Fruit fly (Drosophila melanogaster) whole organism, prepupa: ENCODE measurements around the gene CG13297.

Experiments used
- CG10669 ChIP-seq: fragments of 200-800 bp; sonication (Bioruptor generic); optimal IDR thresholded peaks from 3 replicates; lab custom pipeline; 2018; ENCODE audit warnings: missing biosample characterization, mild to moderate bottlenecking, missing genetic modification characterization, moderate library complexity
- CG11294 ChIP-seq: fragments of 200-800 bp; sonication (Bioruptor generic); IDR thresholded peaks from 2 replicates; pipeline ENCODE4 v1.3.6; 2022; ENCODE audit warnings: missing biosample characterization, missing genetic modification characterization
- CG11902 ChIP-seq: fragments of 200-800 bp; sonication (Bioruptor generic); optimal IDR thresholded peaks from 3 replicates; lab custom pipeline; 2016; ENCODE audit warnings: missing biosample characterization, missing genetic modification characterization
- CG1621 ChIP-seq: fragments of 200-800 bp; sonication (Bioruptor generic); optimal IDR thresholded peaks from 3 replicates; lab custom pipeline; 2018; ENCODE audit warnings: missing biosample characterization, mild to moderate bottlenecking, missing genetic modification characterization
- CG16779 ChIP-seq: fragments of 200-800 bp; sonication (Bioruptor generic); optimal IDR thresholded peaks from 3 replicates; lab custom pipeline; 2017; ENCODE audit warnings: missing biosample characterization, mild to moderate bottlenecking, missing genetic modification characterization
- CG3032 ChIP-seq: fragments of 200-800 bp; optimal IDR thresholded peaks from 2 replicates; lab custom pipeline; 2019; ENCODE audit warnings: missing biosample characterization, mild to moderate bottlenecking, missing genetic modification characterization, moderate library complexity
- CG31627 ChIP-seq: fragments of 200-800 bp; sonication (Bioruptor generic); optimal IDR thresholded peaks from 3 replicates; lab custom pipeline; 2016; ENCODE audit warnings: missing biosample characterization, missing genetic modification characterization
- CG32006 ChIP-seq: fragments of 200-800 bp; sonication (Bioruptor generic); optimal IDR thresholded peaks from 3 replicates; lab custom pipeline; 2017; ENCODE audit warnings: missing biosample characterization, mild to moderate bottlenecking, missing genetic modification characterization
- CG4318 ChIP-seq: fragments of 200-800 bp; sonication (Bioruptor generic); optimal IDR thresholded peaks from 3 replicates; lab custom pipeline; 2017; ENCODE audit warnings: missing biosample characterization, mild to moderate bottlenecking, missing genetic modification characterization
- CG6276 ChIP-seq: fragments of 200-800 bp; sonication (Bioruptor generic); optimal IDR thresholded peaks from 2 replicates; lab custom pipeline; 2017; ENCODE audit warnings: missing biosample characterization, mild to moderate bottlenecking, missing genetic modification characterization
- CG6808 ChIP-seq: fragments of 200-800 bp; sonication (Bioruptor generic); optimal IDR thresholded peaks from 3 replicates; lab custom pipeline; 2017; ENCODE audit warnings: missing biosample characterization, missing genetic modification characterization, mild to moderate bottlenecking, moderate library complexity, missing genetic modification reagents
- CG6854 ChIP-seq: fragments of 200-800 bp; sonication (Bioruptor generic); optimal IDR thresholded peaks from 2 replicates; lab custom pipeline; 2017; ENCODE audit warnings: missing biosample characterization, mild to moderate bottlenecking, missing genetic modification characterization
- CG8632 ChIP-seq: fragments of 200-800 bp; sonication (Bioruptor generic); optimal IDR thresholded peaks from 3 replicates; lab custom pipeline; 2016; ENCODE audit warnings: missing biosample characterization, missing genetic modification characterization
- CG9139 ChIP-seq: fragments of 200-800 bp; sonication (Bioruptor generic); optimal IDR thresholded peaks from 3 replicates; lab custom pipeline; 2017; ENCODE audit warnings: missing biosample characterization, mild to moderate bottlenecking, missing genetic modification characterization
- Eip75B ChIP-seq: fragments of 200-800 bp; sonication (Bioruptor generic); optimal IDR thresholded peaks from 3 replicates; lab custom pipeline; 2016; ENCODE audit warnings: missing biosample characterization, missing genetic modification characterization
- Eip78C ChIP-seq: fragments of 200-800 bp; sonication (Bioruptor generic); peaks from one replicate; lab custom pipeline; 2016; ENCODE audit warnings: missing biosample characterization, missing genetic modification characterization
- Eip93F ChIP-seq: fragments of 200-800 bp; sonication (Bioruptor generic); optimal IDR thresholded peaks from 2 replicates; lab custom pipeline; 2016; ENCODE audit warnings: missing biosample characterization, mild to moderate bottlenecking, missing genetic modification characterization
- Ets21C ChIP-seq: fragments of 200-800 bp; sonication (Bioruptor generic); optimal IDR thresholded peaks from 3 replicates; lab custom pipeline; 2016; ENCODE audit warnings: missing biosample characterization, missing genetic modification characterization
- Ets96B ChIP-seq: fragments of 200-800 bp; optimal IDR thresholded peaks from 2 replicates; lab custom pipeline; 2019; ENCODE audit warnings: missing biosample characterization, mild to moderate bottlenecking, missing genetic modification characterization, moderate library complexity
- Hr38 ChIP-seq: sonication (Bioruptor generic); optimal IDR thresholded peaks from 2 replicates; lab custom pipeline; 2016; ENCODE audit warnings: missing biosample characterization, missing genetic modification characterization
- Hr39 ChIP-seq: fragments of 200-800 bp; sonication (Bioruptor generic); optimal IDR thresholded peaks from 2 replicates; lab custom pipeline; 2016; ENCODE audit warnings: missing biosample characterization, missing genetic modification characterization
- Lpt ChIP-seq: fragments of 200-800 bp; sonication (Bioruptor generic); optimal IDR thresholded peaks from 3 replicates; lab custom pipeline; 2016; ENCODE audit warnings: missing biosample characterization, missing genetic modification characterization
- Sox14 ChIP-seq: fragments of 200-800 bp; sonication (Bioruptor generic); optimal IDR thresholded peaks from 3 replicates; lab custom pipeline; 2016; ENCODE audit warnings: missing biosample characterization, missing genetic modification characterization
- Sox15 ChIP-seq: fragments of 200-800 bp; sonication (Bioruptor generic); optimal IDR thresholded peaks from 3 replicates; lab custom pipeline; 2016; ENCODE audit warnings: missing biosample characterization, missing genetic modification characterization
- acj6 ChIP-seq: fragments of 200-800 bp; sonication (Bioruptor generic); optimal IDR thresholded peaks from 3 replicates; lab custom pipeline; 2016; ENCODE audit warnings: missing biosample characterization, missing genetic modification characterization
- dac ChIP-seq: fragments of 200-800 bp; sonication (Bioruptor generic); optimal IDR thresholded peaks from 2 replicates; lab custom pipeline; 2017; ENCODE audit warnings: missing biosample characterization, mild to moderate bottlenecking, missing genetic modification characterization
- dsx ChIP-seq: fragments of 200-800 bp; optimal IDR thresholded peaks from 3 replicates; lab custom pipeline; 2019; ENCODE audit warnings: missing biosample characterization, mild to moderate bottlenecking, missing genetic modification characterization, moderate library complexity; ENCODE audit not compliant: poor library complexity, severe bottlenecking
- eg ChIP-seq: fragments of 200-800 bp; sonication (Bioruptor generic); IDR thresholded peaks from 3 replicates; pipeline ENCODE4 v1.3.6; 2022; ENCODE audit warnings: missing biosample characterization, missing genetic modification characterization
- fd59A ChIP-seq: fragments of 200-800 bp; sonication (Bioruptor generic); optimal IDR thresholded peaks from 2 replicates; lab custom pipeline; 2017; ENCODE audit warnings: missing biosample characterization, mild to moderate bottlenecking, missing genetic modification characterization, missing genetic modification reagents
- lz ChIP-seq: fragments of 200-800 bp; sonication (Bioruptor generic); optimal IDR thresholded peaks from 3 replicates; lab custom pipeline; 2016; ENCODE audit warnings: missing biosample characterization, missing genetic modification characterization
- net ChIP-seq: fragments of 200-800 bp; sonication (Bioruptor generic); optimal IDR thresholded peaks from 3 replicates; lab custom pipeline; 2016; ENCODE audit warnings: missing biosample characterization, missing genetic modification characterization
- pdm3 ChIP-seq: fragments of 200-800 bp; sonication (Bioruptor generic); optimal IDR thresholded peaks from 3 replicates; lab custom pipeline; 2016; ENCODE audit warnings: missing biosample characterization, missing genetic modification characterization
- salr ChIP-seq, 2 experiments: fragments of 200-800 bp; sonication (Bioruptor generic); optimal IDR thresholded peaks; 3 replicates each; lab custom pipeline; 2016 to 2018; ENCODE audit warnings: missing biosample characterization in 2 of 2, missing genetic modification characterization in 2 of 2, mild to moderate bottlenecking in 1 of 2
- ss ChIP-seq, 2 experiments: fragments of 200-800 bp; sonication (Bioruptor generic); optimal IDR thresholded peaks; 2 replicates in 1 of 2; 3 replicates in 1 of 2; lab custom pipeline; 2017 to 2018; ENCODE audit warnings: mild to moderate bottlenecking in 2 of 2, missing biosample characterization in 2 of 2, missing genetic modification characterization in 2 of 2, moderate library complexity in 1 of 2
- svp ChIP-seq: fragments of 200-800 bp; sonication (Bioruptor generic); peaks from one replicate; lab custom pipeline; 2016; ENCODE audit warnings: missing biosample characterization, missing genetic modification characterization

Gene CG13297

dm6 chr3L:6157327-6158032 is at the start of gene CG13297:
TSS of gene CG13297 (minus strand) at chr3L:6157377.
- TF ChIP-seq CG4318 (GFP tag; lab: Kevin White, UChicago) (no peak), Eip75B (GFP tag; lab: Kevin White, UChicago) (no peak), CG11902 (GFP tag; lab: Kevin White, UChicago) (no peak), Eip78C (GFP tag; lab: Kevin White, UChicago) (peak; percentile 34), net (GFP tag; lab: Kevin White, UChicago) (no peak), Eip93F (GFP tag; lab: Kevin White, UChicago) (no peak), lz (GFP tag; lab: Kevin White, UChicago) (no peak), eg (GFP tag; lab: Robert Waterston, UW) (no peak), pdm3 (GFP tag; lab: Kevin White, UChicago) (no peak), CG3032 (tag; lab: Kevin White, UChicago) (no peak), CG6276 (peak; percentile 33), ss (GFP tag; optimal IDR thresholded peaks at IDR 0.05; lab: Kevin White, UChicago) (no peak), CG9139 (GFP tag; lab: Kevin White, UChicago) (no peak), CG32006 (GFP tag; lab: Kevin White, UChicago) (peak; percentile 14), Sox14 (GFP tag; lab: Kevin White, UChicago) (no peak), CG6808 (GFP tag; lab: Kevin White, UChicago) (no peak), Sox15 (no peak), fd59A (GFP tag; lab: Kevin White, UChicago) (no peak), dsx (GFP tag; lab: Kevin White, UChicago) (no peak), acj6 (no peak), salr (GFP tag; optimal IDR thresholded peaks at IDR 0.05; lab: Kevin White, UChicago) (no peak), CG10669 (no peak), dac (no peak)
- TF ChIP-seq, all 60 proteins: peak for 3

dm6 chr3L:6200173-6200572 is 43.0 kb upstream of the CG13297 start, which contains the start of gene CG8219:
TSS of gene CG8219 (plus strand) at chr3L:6200473.
- TF ChIP-seq CG11294 (GFP tag; lab: Robert Waterston, UW) (no peak), CG8632 (no peak), acj6 (no peak), Ets21C (GFP tag; lab: Kevin White, UChicago) (no peak), Sox14 (GFP tag; lab: Kevin White, UChicago) (no peak), CG6808 (GFP tag; lab: Kevin White, UChicago) (no peak), CG31627 (GFP tag; lab: Kevin White, UChicago) (no peak), net (GFP tag; lab: Kevin White, UChicago) (no peak), CG6854 (GFP tag; lab: Kevin White, UChicago) (no peak), pdm3 (GFP tag; lab: Kevin White, UChicago) (no peak), CG1621 (tag; lab: Kevin White, UChicago) (no peak), dac (no peak), Hr38 (GFP tag; lab: Kevin White, UChicago) (no peak), svp (GFP tag; lab: Kevin White, UChicago) (no peak), CG16779 (tag; lab: Kevin White, UChicago) (no peak), CG3032 (tag; lab: Kevin White, UChicago) (no peak), Lpt (GFP tag; lab: Kevin White, UChicago) (no peak), Ets96B (tag; lab: Kevin White, UChicago) (no peak)

dm6 chr3L:6193556-6194114 is 36.5 kb upstream of the CG13297 start:
- TF ChIP-seq dsx (GFP tag; lab: Kevin White, UChicago) (no peak), Hr39 (no peak)
